Fruit fly (Drosophila melanogaster) whole organism, pupa: ENCODE results near the gene CG6071.

Experiments
- CG10348 ChIP-seq: fragments of 200-800 bp; sonication (Bioruptor generic); IDR thresholded peaks from 2 replicates; pipeline ENCODE4 v1.3.6; 2022; ENCODE audit warnings: missing biosample characterization, missing genetic modification characterization
- CG12605 ChIP-seq: fragments of 200-800 bp; sonication (Bioruptor generic); IDR thresholded peaks from 2 replicates; pipeline ENCODE4 v1.3.6; 2022; ENCODE audit warnings: missing biosample characterization, missing genetic modification characterization
- CG14655 ChIP-seq: fragments of 200-800 bp; sonication (Bioruptor generic); optimal IDR thresholded peaks from 3 replicates; lab custom pipeline; 2017; ENCODE audit warnings: mild to moderate bottlenecking, missing biosample characterization, missing genetic modification reagents, missing genetic modification characterization
- CG32121 ChIP-seq: fragments of 200-800 bp; sonication (Bioruptor generic); IDR thresholded peaks from 2 replicates; pipeline ENCODE4 v1.3.6; 2022; ENCODE audit warnings: missing biosample characterization, missing genetic modification characterization
- CG34367 ChIP-seq: fragments of 200-800 bp; sonication (Bioruptor generic); optimal IDR thresholded peaks from 2 replicates; lab custom pipeline; 2018; ENCODE audit warnings: missing biosample characterization, mild to moderate bottlenecking, missing genetic modification characterization
- CG8159 ChIP-seq: fragments of 200-800 bp; sonication (Bioruptor generic); optimal IDR thresholded peaks from 3 replicates; lab custom pipeline; 2018; ENCODE audit warnings: missing biosample characterization, mild to moderate bottlenecking, missing genetic modification characterization, moderate library complexity
- CG8301 ChIP-seq: fragments of 200-800 bp; sonication (Bioruptor generic); optimal IDR thresholded peaks from 2 replicates; lab custom pipeline; 2018; ENCODE audit warnings: missing biosample characterization, mild to moderate bottlenecking, missing genetic modification characterization
- CG9948 ChIP-seq: fragments of 200-800 bp; sonication (Bioruptor generic); optimal IDR thresholded peaks from 2 replicates; lab custom pipeline; 2018; ENCODE audit warnings: missing biosample characterization, mild to moderate bottlenecking, missing genetic modification characterization, moderate library complexity
- EcR ChIP-seq: fragments of 200-800 bp; sonication (Bioruptor generic); optimal IDR thresholded peaks from 3 replicates; lab custom pipeline; 2019; ENCODE audit warnings: missing biosample characterization, missing genetic modification characterization, mild to moderate bottlenecking, moderate library complexity, missing genetic modification reagents
- Ets98B ChIP-seq: fragments of 200-800 bp; sonication (Bioruptor generic); IDR thresholded peaks from 2 replicates; pipeline ENCODE4 v1.3.6; 2022; ENCODE audit warnings: missing biosample characterization, missing genetic modification characterization
- Pif1B ChIP-seq: fragments of 200-800 bp; sonication (Bioruptor generic); optimal IDR thresholded peaks from 3 replicates; lab custom pipeline; 2016; ENCODE audit warnings: missing biosample characterization, missing genetic modification characterization
- Snoo ChIP-seq: fragments of 200-800 bp; sonication (Bioruptor generic); optimal IDR thresholded peaks from 3 replicates; lab custom pipeline; 2017; ENCODE audit warnings: missing biosample characterization, mild to moderate bottlenecking, missing genetic modification characterization, inconsistent platforms
- gl ChIP-seq: fragments of 200-800 bp; sonication (Bioruptor generic); optimal IDR thresholded peaks from 2 replicates; lab custom pipeline; 2018; ENCODE audit warnings: missing biosample characterization, mild to moderate bottlenecking, missing genetic modification characterization
- rn ChIP-seq: fragments of 200-800 bp; sonication (Bioruptor generic); IDR thresholded peaks from 2 replicates; pipeline ENCODE4 v1.3.6; 2022; ENCODE audit warnings: missing biosample characterization, missing genetic modification characterization

- TF ChIP-seq CG34367 (tag; lab: Kevin White, UChicago) (no peak), CG8301 (tag; lab: Kevin White, UChicago) (no peak), CG32121 (GFP tag; lab: Robert Waterston, UW) (peak; percentile 51), EcR (GFP tag; lab: Kevin White, UChicago) (no peak), rn (GFP tag; lab: Robert Waterston, UW) (no peak), CG9948 (no peak), Snoo (no peak), CG10348 (GFP tag; lab: Robert Waterston, UW) (no peak), CG14655 (no peak), Ets98B (GFP tag; lab: Robert Waterston, UW) (peak; percentile 31; the same call in 1 of the 2 replicates), CG12605 (GFP tag; lab: Robert Waterston, UW) (no peak), gl (tag; lab: Kevin White, UChicago) (no peak), Pif1B (GFP tag; lab: Kevin White, UChicago) (no peak), CG8159 (tag; lab: Kevin White, UChicago) (peak; percentile 47)
Observed at dm6 chr3L:11636829-11637228, 9.0 kb downstream of the CG6071 start.
